Worm (Caenorhabditis elegans) whole organism, late embryonic: ENCODE data around the gene C25H3.14.

Source experiments
- ceh-48 ChIP-seq: sonication (generic microtip); optimal IDR thresholded peaks from 2 replicates; lab custom pipeline; 2016; ENCODE audit warnings: missing genetic modification characterization, inconsistent platforms, missing compliant biosample characterization
- ets-4 ChIP-seq: sonication (generic microtip); optimal IDR thresholded peaks from 2 replicates; lab custom pipeline; 2016; ENCODE audit warnings: missing genetic modification characterization, missing compliant biosample characterization
- nhr-11 ChIP-seq: fragments of 150-350 bp; optimal IDR thresholded peaks from 2 replicates; lab custom pipeline; 2014; ENCODE audit warnings: missing biosample characterization, missing genetic modification characterization

- no peak for TF ChIP-seq ets-4 (tag; lab: Kevin White, UChicago)
- TF ChIP-seq ceh-48 (tag; lab: Kevin White, UChicago), result no peak
- TF ChIP-seq nhr-11 (tag; lab: Kevin White, UChicago), result no peak
These were observed 26.1 kb upstream of the C25H3.14 start, which contains the start of gene C25H3.7 for ce11 chrII:5668830-5669229.
